Fruit fly (Drosophila melanogaster) whole organism, embryonic: ENCODE measurements around the gene ocn.

Source experiments
- Aef1 ChIP-seq: fragments of 200-800 bp; sonication (Bioruptor generic); IDR thresholded peaks from 3 replicates; pipeline ENCODE4 v1.3.6; 2022; ENCODE audit warnings: missing biosample characterization, missing genetic modification characterization
- Asciz ChIP-seq: fragments of 200-800 bp; sonication (Bioruptor generic); optimal IDR thresholded peaks from 2 replicates; lab custom pipeline; 2017; ENCODE audit warnings: missing biosample characterization, mild to moderate bottlenecking, missing genetic modification characterization, missing genetic modification reagents
- CG10209 ChIP-seq: fragments of 200-800 bp; sonication (Bioruptor generic); optimal IDR thresholded peaks from 3 replicates; lab custom pipeline; 2017; ENCODE audit warnings: missing biosample characterization, mild to moderate bottlenecking, missing genetic modification characterization, missing genetic modification reagents
- CG10267 ChIP-seq: fragments of 200-800 bp; sonication (Bioruptor generic); optimal IDR thresholded peaks from 2 replicates; lab custom pipeline; 2018; ENCODE audit warnings: missing biosample characterization, mild to moderate bottlenecking, missing genetic modification characterization, moderate library complexity
- CG10274 ChIP-seq: fragments of 200-800 bp; sonication (Bioruptor generic); optimal IDR thresholded peaks from 3 replicates; lab custom pipeline; 2017; ENCODE audit warnings: missing biosample characterization, mild to moderate bottlenecking, missing genetic modification characterization
- CG10565 ChIP-seq: fragments of 200-800 bp; sonication (Bioruptor generic); optimal IDR thresholded peaks from 3 replicates; lab custom pipeline; 2016; ENCODE audit warnings: missing biosample characterization, mild to moderate bottlenecking, missing genetic modification characterization
- CG12071 ChIP-seq: fragments of 200-800 bp; sonication (Bioruptor generic); optimal IDR thresholded peaks from 3 replicates; lab custom pipeline; 2018; ENCODE audit warnings: missing biosample characterization, mild to moderate bottlenecking, missing genetic modification characterization
- CG12769 ChIP-seq: fragments of 200-800 bp; sonication (Bioruptor generic); optimal IDR thresholded peaks from 2 replicates; lab custom pipeline; 2019; ENCODE audit warnings: missing biosample characterization, mild to moderate bottlenecking, missing genetic modification characterization, moderate library complexity
- CG13123 ChIP-seq: fragments of 200-800 bp; sonication (Bioruptor generic); optimal IDR thresholded peaks from 2 replicates; lab custom pipeline; 2016; ENCODE audit warnings: missing biosample characterization, missing genetic modification characterization
- CG14050 ChIP-seq: fragments of 200-800 bp; sonication (Bioruptor generic); IDR thresholded peaks from 3 replicates; pipeline ENCODE4 v1.3.6; 2022; ENCODE audit warnings: missing biosample characterization, missing genetic modification characterization
- CG14860 ChIP-seq: fragments of 200-800 bp; sonication (Bioruptor generic); IDR thresholded peaks from 3 replicates; pipeline ENCODE4 v1.3.6; 2022; ENCODE audit warnings: missing biosample characterization, missing genetic modification characterization; ENCODE audit not compliant: partially characterized antibody
- CG15696 ChIP-seq: fragments of 200-800 bp; sonication (Bioruptor generic); optimal IDR thresholded peaks from 2 replicates; lab custom pipeline; 2019; ENCODE audit warnings: missing biosample characterization, mild to moderate bottlenecking, missing genetic modification characterization, moderate library complexity
- CG1603 ChIP-seq: fragments of 200-800 bp; sonication (Bioruptor generic); optimal IDR thresholded peaks from 2 replicates; lab custom pipeline; 2019; ENCODE audit warnings: missing biosample characterization, mild to moderate bottlenecking, missing genetic modification characterization, moderate library complexity
- CG16813 ChIP-seq: fragments of 200-800 bp; sonication (Bioruptor generic); IDR thresholded peaks from 3 replicates; pipeline ENCODE4 v1.3.6; 2022; ENCODE audit warnings: missing biosample characterization, missing genetic modification characterization; ENCODE audit not compliant: partially characterized antibody
- CG17328 ChIP-seq: fragments of 200-800 bp; sonication (Bioruptor generic); IDR thresholded peaks from 2 replicates; pipeline ENCODE4 v1.3.6; 2022; ENCODE audit warnings: missing biosample characterization, missing genetic modification characterization
- CG17912 ChIP-seq: fragments of 200-800 bp; sonication (Bioruptor generic); optimal IDR thresholded peaks from 2 replicates; lab custom pipeline; 2018; ENCODE audit warnings: missing biosample characterization, mild to moderate bottlenecking, missing genetic modification characterization
- CG2120 ChIP-seq: fragments of 200-800 bp; sonication (Bioruptor generic); optimal IDR thresholded peaks from 3 replicates; lab custom pipeline; 2016; ENCODE audit warnings: missing biosample characterization, missing genetic modification characterization
- CG2129 ChIP-seq: fragments of 200-800 bp; sonication (Bioruptor generic); IDR thresholded peaks from 2 replicates; pipeline ENCODE4 v1.3.6; 2022; ENCODE audit warnings: missing biosample characterization, missing genetic modification characterization; ENCODE audit not compliant: partially characterized antibody
- CG3847 ChIP-seq: fragments of 200-800 bp; sonication (Bioruptor generic); IDR thresholded peaks from 2 replicates; pipeline ENCODE4 v1.3.6; 2022; ENCODE audit warnings: missing biosample characterization, missing genetic modification characterization
- CG4360 ChIP-seq: fragments of 200-800 bp; sonication (Bioruptor generic); IDR thresholded peaks from 2 replicates; pipeline ENCODE4 v1.3.6; 2022; ENCODE audit warnings: missing biosample characterization, missing genetic modification characterization
- CG6854 ChIP-seq: fragments of 200-800 bp; sonication (Bioruptor generic); optimal IDR thresholded peaks from 3 replicates; lab custom pipeline; 2017; ENCODE audit warnings: missing biosample characterization, mild to moderate bottlenecking, missing genetic modification characterization
- CG7987 ChIP-seq: fragments of 200-800 bp; sonication (Bioruptor generic); optimal IDR thresholded peaks from 2 replicates; lab custom pipeline; 2018; ENCODE audit warnings: missing biosample characterization, mild to moderate bottlenecking, missing genetic modification characterization, moderate library complexity
- CG9876 ChIP-seq: fragments of 200-800 bp; sonication (Bioruptor generic); optimal IDR thresholded peaks from 2 replicates; lab custom pipeline; 2016; ENCODE audit warnings: missing biosample characterization, missing genetic modification characterization
- Hand ChIP-seq: fragments of 200-800 bp; sonication (Bioruptor generic); optimal IDR thresholded peaks from 2 replicates; lab custom pipeline; 2017; ENCODE audit warnings: mild to moderate bottlenecking, missing biosample characterization, missing genetic modification reagents, missing genetic modification characterization
- Hr39 ChIP-seq: fragments of >200 bp; optimal IDR thresholded peaks from 2 replicates; lab custom pipeline; 2017
- Hr51 ChIP-seq, 2 experiments: fragments of 200-800 bp; sonication (Bioruptor generic); optimal IDR thresholded peaks; 2 replicates in 1 of 2; 3 replicates in 1 of 2; lab custom pipeline; 2016 to 2018; ENCODE audit warnings: missing biosample characterization in 2 of 2, missing genetic modification characterization in 2 of 2, mild to moderate bottlenecking in 1 of 2, moderate library complexity in 1 of 2
- Pdp1 ChIP-seq, 2 experiments: fragments of 200-800 bp; sonication (Bioruptor generic); optimal IDR thresholded peaks; 3 replicates each; lab custom pipeline; 2016; ENCODE audit warnings: missing biosample characterization in 2 of 2, missing genetic modification characterization in 2 of 2, mild to moderate bottlenecking in 1 of 2, moderate library complexity in 1 of 2
- Scr ChIP-seq: fragments of 200-800 bp; sonication (Bioruptor generic); IDR thresholded peaks from 2 replicates; pipeline ENCODE4 v1.3.6; 2022; ENCODE audit warnings: missing biosample characterization, missing genetic modification characterization; ENCODE audit not compliant: partially characterized antibody
- Sin3A ChIP-seq: fragments of >200 bp; optimal IDR thresholded peaks from 2 replicates; lab custom pipeline; 2018
- Spps ChIP-seq: fragments of 200-800 bp; sonication (Bioruptor generic); optimal IDR thresholded peaks from 2 replicates; lab custom pipeline; 2018; ENCODE audit warnings: missing biosample characterization, mild to moderate bottlenecking, missing genetic modification characterization
- ab ChIP-seq: fragments of 200-800 bp; sonication (Bioruptor generic); optimal IDR thresholded peaks from 2 replicates; lab custom pipeline; 2016; ENCODE audit warnings: missing biosample characterization, missing genetic modification characterization
- amos ChIP-seq: fragments of 200-800 bp; sonication (Bioruptor generic); IDR thresholded peaks from 2 replicates; pipeline ENCODE4 v1.3.6; 2022; ENCODE audit warnings: missing biosample characterization, missing genetic modification characterization; ENCODE audit not compliant: partially characterized antibody
- ash1 ChIP-seq: fragments of 200-800 bp; sonication (Bioruptor generic); optimal IDR thresholded peaks from 2 replicates; lab custom pipeline; 2018; ENCODE audit warnings: missing biosample characterization, mild to moderate bottlenecking, missing genetic modification characterization
- bab2 ChIP-seq: fragments of 200-800 bp; sonication (Bioruptor generic); optimal IDR thresholded peaks from 2 replicates; lab custom pipeline; 2016; ENCODE audit warnings: missing biosample characterization, missing genetic modification characterization
- bbx ChIP-seq: fragments of 200-800 bp; sonication (Bioruptor generic); IDR thresholded peaks from 2 replicates; pipeline ENCODE4 v1.3.6; 2022; ENCODE audit warnings: missing biosample characterization, missing genetic modification characterization; ENCODE audit not compliant: partially characterized antibody
- cad ChIP-seq: fragments of >200 bp; optimal IDR thresholded peaks from 2 replicates; lab custom pipeline; 2017; ENCODE audit warnings: missing biosample characterization, missing genetic modification characterization
- chinmo ChIP-seq: fragments of 200-800 bp; sonication (Bioruptor generic); IDR thresholded peaks from 4 replicates; pipeline ENCODE4 v1.3.6; 2022; ENCODE audit warnings: missing biosample characterization, missing genetic modification characterization; ENCODE audit not compliant: partially characterized antibody
- ems ChIP-seq: fragments of 200-800 bp; sonication (Bioruptor generic); optimal IDR thresholded peaks from 3 replicates; lab custom pipeline; 2016; ENCODE audit warnings: missing biosample characterization, missing genetic modification characterization
- eve ChIP-seq, 2 experiments: fragments of >200 bp; optimal IDR thresholded peaks; 2 replicates each; lab custom pipeline; 2017; ENCODE audit warnings: missing biosample characterization in 2 of 2, missing genetic modification characterization in 2 of 2
- fd64A ChIP-seq: fragments of 200-800 bp; sonication (Bioruptor generic); optimal IDR thresholded peaks from 3 replicates; lab custom pipeline; 2018; ENCODE audit warnings: missing biosample characterization, mild to moderate bottlenecking, missing genetic modification characterization
- lab ChIP-seq: fragments of 200-800 bp; sonication (Bioruptor generic); optimal IDR thresholded peaks from 3 replicates; lab custom pipeline; 2017; ENCODE audit warnings: missing biosample characterization, missing genetic modification characterization, mild to moderate bottlenecking, moderate library complexity, missing genetic modification reagents
- oc ChIP-seq: fragments of 200-800 bp; sonication (Bioruptor generic); optimal IDR thresholded peaks from 2 replicates; lab custom pipeline; 2018; ENCODE audit warnings: missing biosample characterization, mild to moderate bottlenecking, missing genetic modification characterization, moderate library complexity
- pita ChIP-seq: fragments of 200-800 bp; sonication (Bioruptor generic); optimal IDR thresholded peaks from 2 replicates; lab custom pipeline; 2017; ENCODE audit warnings: missing biosample characterization, mild to moderate bottlenecking, missing genetic modification characterization
- sd ChIP-seq: fragments of 200-800 bp; sonication (Bioruptor generic); optimal IDR thresholded peaks from 3 replicates; lab custom pipeline; 2018; ENCODE audit warnings: missing biosample characterization, mild to moderate bottlenecking, missing genetic modification characterization, moderate library complexity
- seq ChIP-seq: fragments of 200-800 bp; sonication (Bioruptor generic); IDR thresholded peaks from 2 replicates; pipeline ENCODE4 v1.3.6; 2022; ENCODE audit warnings: missing biosample characterization, missing genetic modification characterization
- sisA ChIP-seq: fragments of 200-800 bp; sonication (Bioruptor generic); IDR thresholded peaks from 2 replicates; pipeline ENCODE4 v1.3.6; 2022; ENCODE audit warnings: missing biosample characterization, missing genetic modification characterization
- tin ChIP-seq: fragments of 200-800 bp; sonication (Bioruptor generic); optimal IDR thresholded peaks from 3 replicates; lab custom pipeline; 2016; ENCODE audit warnings: missing biosample characterization, missing genetic modification characterization
- trh ChIP-seq: fragments of 200-800 bp; sonication (Bioruptor generic); optimal IDR thresholded peaks from 2 replicates; lab custom pipeline; 2016; ENCODE audit warnings: missing biosample characterization, missing genetic modification characterization
- wor ChIP-seq: fragments of 200-800 bp; sonication (Bioruptor generic); IDR thresholded peaks from 2 replicates; pipeline ENCODE4 v1.3.6; 2022; ENCODE audit warnings: missing biosample characterization, missing genetic modification characterization
- zfh2 ChIP-seq: fragments of 200-800 bp; sonication (Bioruptor generic); optimal IDR thresholded peaks from 2 replicates; lab custom pipeline; 2016; ENCODE audit warnings: missing biosample characterization, missing genetic modification characterization

ocn gene

DNA sequence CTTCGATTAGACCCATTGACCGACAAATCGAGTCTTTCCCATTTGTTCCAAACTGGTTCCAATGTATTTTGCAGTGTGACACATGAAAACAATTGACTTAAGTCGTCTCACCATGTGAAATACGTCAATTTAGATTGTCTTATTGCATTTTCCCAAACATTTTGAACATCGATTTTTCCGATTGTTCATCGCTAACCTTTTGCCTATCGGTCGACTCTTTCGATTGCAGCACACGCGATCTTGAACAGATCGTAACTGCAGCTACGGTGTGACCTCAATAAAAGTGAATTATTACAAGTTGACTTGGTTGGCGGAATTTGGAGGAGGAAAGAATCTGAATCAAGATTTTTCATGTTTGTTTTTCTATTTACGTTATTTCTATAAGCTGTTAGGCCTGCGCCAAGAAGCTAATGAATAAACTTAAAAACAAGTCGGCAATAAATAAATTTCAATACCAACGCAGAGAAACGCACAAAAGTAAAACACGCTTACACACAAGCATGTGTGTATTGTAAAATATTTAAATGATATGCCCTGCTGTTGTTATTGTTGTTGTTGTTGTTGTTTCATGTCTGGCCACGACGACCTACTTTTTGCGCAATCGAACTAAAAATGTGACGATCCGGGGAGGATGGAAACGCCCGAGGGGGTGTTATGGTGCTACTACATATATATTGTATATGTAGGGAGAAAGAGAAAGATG is 23.1 kb upstream of the ocn start (continued):
- TF ChIP-seq lab (GFP tag; lab: Kevin White, UChicago) (no peak), CG12769 (tag; lab: Kevin White, UChicago) (peak; percentile 75), CG2129 (GFP tag; lab: Robert Waterston, UW) (no peak), CG10209 (GFP tag; lab: Kevin White, UChicago) (no peak), CG13123 (GFP tag; lab: Kevin White, UChicago) (no peak), sisA (GFP tag; lab: Robert Waterston, UW) (no peak), cad (GFP tag; lab: Kevin White, UChicago) (no peak), sd (tag; lab: Kevin White, UChicago) (peak; percentile 83), CG14050 (GFP tag; lab: Robert Waterston, UW) (no peak), eve (GFP tag; optimal IDR thresholded peaks at IDR 0.05; lab: Kevin White, UChicago) (no peak), CG15696 (tag; lab: Kevin White, UChicago) (no peak), amos (GFP tag; lab: Robert Waterston, UW) (no peak), bbx (peak; percentile 47; the same call in 1 of the 2 replicates), CG4360 (GFP tag; lab: Robert Waterston, UW) (peak; percentile 86), seq (GFP tag; lab: Robert Waterston, UW) (no peak), ab (GFP tag; lab: Kevin White, UChicago) (no peak), ash1 (GFP tag; lab: Kevin White, UChicago) (no peak), CG10565 (GFP tag; lab: Kevin White, UChicago) (no peak), CG10274 (GFP tag; lab: Kevin White, UChicago) (no peak), Hr39 (lab: Kevin White, UChicago) (no peak), wor (GFP tag; lab: Robert Waterston, UW) (no peak), ems (GFP tag; lab: Kevin White, UChicago) (no peak), CG14860 (GFP tag; lab: Robert Waterston, UW) (peak; percentile 46; the same call in 2 of the 3 replicates), Aef1 (no peak), CG16813 (GFP tag; lab: Robert Waterston, UW) (no peak), Pdp1 (GFP tag; optimal IDR thresholded peaks at IDR 0.05; lab: Kevin White, UChicago) (peak in 1 of 2 experiments; percentile 88), Sin3A (lab: Kevin White, UChicago) (no peak), CG12071 (no peak), CG17328 (GFP tag; lab: Robert Waterston, UW) (no peak), Scr (GFP tag; lab: Robert Waterston, UW) (0 out of 2 replicates have a peak, but pooled peaks have one; percentile 30), Hand (GFP tag; lab: Kevin White, UChicago) (no peak), chinmo (GFP tag; lab: Robert Waterston, UW) (peak; percentile 96), Asciz (GFP tag; lab: Kevin White, UChicago) (no peak), oc (tag; lab: Kevin White, UChicago) (no peak), trh (GFP tag; lab: Kevin White, UChicago) (no peak), CG17912 (GFP tag; lab: Kevin White, UChicago) (no peak), tin (GFP tag; lab: Kevin White, UChicago) (no peak), CG10267 (no peak), CG1603 (peak; percentile 4), pita (no peak), Spps (tag; lab: Kevin White, UChicago) (no peak), CG3847 (GFP tag; lab: Robert Waterston, UW) (no peak), zfh2 (GFP tag; lab: Kevin White, UChicago) (no peak), Hr51 (GFP tag; optimal IDR thresholded peaks at IDR 0.05; lab: Kevin White, UChicago) (no peak), CG9876 (GFP tag; lab: Kevin White, UChicago) (no peak), fd64A (no peak), CG2120 (no peak), bab2 (GFP tag; lab: Kevin White, UChicago) (no peak), CG7987 (no peak), CG6854 (GFP tag; lab: Kevin White, UChicago) (no peak)
